Fruit fly (Drosophila melanogaster) whole organism, pupa: ENCODE results near the gene CG13045.

Experiments
- CG10348 ChIP-seq: fragments of 200-800 bp; sonication (Bioruptor generic); IDR thresholded peaks from 2 replicates; pipeline ENCODE4 v1.3.6; 2022; ENCODE audit warnings: missing biosample characterization, missing genetic modification characterization
- CG12605 ChIP-seq: fragments of 200-800 bp; sonication (Bioruptor generic); IDR thresholded peaks from 2 replicates; pipeline ENCODE4 v1.3.6; 2022; ENCODE audit warnings: missing biosample characterization, missing genetic modification characterization
- CG14655 ChIP-seq: fragments of 200-800 bp; sonication (Bioruptor generic); optimal IDR thresholded peaks from 3 replicates; lab custom pipeline; 2017; ENCODE audit warnings: mild to moderate bottlenecking, missing biosample characterization, missing genetic modification reagents, missing genetic modification characterization
- CG17806 ChIP-seq: fragments of 200-800 bp; sonication (Bioruptor generic); optimal IDR thresholded peaks from 2 replicates; lab custom pipeline; 2018; ENCODE audit warnings: missing biosample characterization, mild to moderate bottlenecking, missing genetic modification characterization, moderate library complexity
- CG32121 ChIP-seq: fragments of 200-800 bp; sonication (Bioruptor generic); IDR thresholded peaks from 2 replicates; pipeline ENCODE4 v1.3.6; 2022; ENCODE audit warnings: missing biosample characterization, missing genetic modification characterization
- CG4496 ChIP-seq: fragments of 200-800 bp; sonication (Bioruptor generic); IDR thresholded peaks from 3 replicates; pipeline ENCODE4 v1.3.6; 2022; ENCODE audit warnings: missing biosample characterization, missing genetic modification characterization
- CG8159 ChIP-seq: fragments of 200-800 bp; sonication (Bioruptor generic); optimal IDR thresholded peaks from 3 replicates; lab custom pipeline; 2018; ENCODE audit warnings: missing biosample characterization, mild to moderate bottlenecking, missing genetic modification characterization, moderate library complexity
- EcR ChIP-seq: fragments of 200-800 bp; sonication (Bioruptor generic); optimal IDR thresholded peaks from 3 replicates; lab custom pipeline; 2019; ENCODE audit warnings: missing biosample characterization, missing genetic modification characterization, mild to moderate bottlenecking, moderate library complexity, missing genetic modification reagents
- Ets98B ChIP-seq: fragments of 200-800 bp; sonication (Bioruptor generic); IDR thresholded peaks from 2 replicates; pipeline ENCODE4 v1.3.6; 2022; ENCODE audit warnings: missing biosample characterization, missing genetic modification characterization
- Pif1A ChIP-seq: fragments of 200-800 bp; sonication (Bioruptor generic); optimal IDR thresholded peaks from 3 replicates; lab custom pipeline; 2016; ENCODE audit warnings: missing biosample characterization, missing genetic modification characterization
- gl ChIP-seq: fragments of 200-800 bp; sonication (Bioruptor generic); optimal IDR thresholded peaks from 2 replicates; lab custom pipeline; 2018; ENCODE audit warnings: missing biosample characterization, mild to moderate bottlenecking, missing genetic modification characterization
- rn ChIP-seq: fragments of 200-800 bp; sonication (Bioruptor generic); IDR thresholded peaks from 2 replicates; pipeline ENCODE4 v1.3.6; 2022; ENCODE audit warnings: missing biosample characterization, missing genetic modification characterization

- TF ChIP-seq CG12605 (GFP tag; lab: Robert Waterston, UW) (no peak), CG4496 (GFP tag; lab: Robert Waterston, UW) (no peak), rn (GFP tag; lab: Robert Waterston, UW) (no peak), Ets98B (GFP tag; lab: Robert Waterston, UW) (no peak), gl (tag; lab: Kevin White, UChicago) (no peak), Pif1A (GFP tag; lab: Kevin White, UChicago) (no peak), CG8159 (tag; lab: Kevin White, UChicago) (no peak), EcR (GFP tag; lab: Kevin White, UChicago) (no peak), CG32121 (GFP tag; lab: Robert Waterston, UW) (no peak), CG14655 (GFP tag; lab: Kevin White, UChicago) (no peak), CG10348 (GFP tag; lab: Robert Waterston, UW) (no peak), CG17806 (tag; lab: Kevin White, UChicago) (no peak)
Measured at dm6 chr3L:16319399-16319906, 28.7 kb upstream of the CG13045 start, which contains the start of the genes CG13041 and CG13060.
